Worm (Caenorhabditis elegans): ENCODE data around the gene ZK856.6.
A peak's percentile ranks its signal among the peaks of the same experiment; 100 is the strongest.

ZK856.6 gene

DNA sequence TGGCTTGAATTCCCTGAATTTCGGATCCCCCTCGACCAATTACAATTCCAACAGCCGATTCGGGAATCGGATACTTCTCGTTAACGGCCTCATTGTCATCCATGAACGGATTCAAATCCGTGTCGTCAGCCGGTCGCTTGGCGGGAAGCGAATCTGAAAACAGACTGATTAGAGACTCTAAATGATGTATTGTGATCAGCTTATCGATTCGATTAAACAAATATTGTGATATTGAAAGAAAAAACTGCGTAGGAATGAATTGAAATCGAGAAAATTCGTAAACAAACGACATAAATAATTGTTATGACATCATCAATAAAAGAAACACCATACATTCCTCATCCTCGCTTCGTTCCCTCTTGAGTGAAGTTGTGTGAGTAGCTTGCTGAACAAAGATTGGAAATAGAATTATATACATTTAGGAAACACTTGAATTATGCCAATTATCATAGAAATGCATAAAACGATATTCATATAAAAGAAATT, 39.5 kb downstream of the ZK856.6 start:
- TF ChIP-seq ama-1 (optimal IDR thresholded peaks at IDR 0.05), result peak; percentile 6
- no peak for TF ChIP-seq nhr-43 (tag; optimal IDR thresholded peaks at IDR 0.05; ENCODE audit: poor library complexity, severe bottlenecking)

DNA sequence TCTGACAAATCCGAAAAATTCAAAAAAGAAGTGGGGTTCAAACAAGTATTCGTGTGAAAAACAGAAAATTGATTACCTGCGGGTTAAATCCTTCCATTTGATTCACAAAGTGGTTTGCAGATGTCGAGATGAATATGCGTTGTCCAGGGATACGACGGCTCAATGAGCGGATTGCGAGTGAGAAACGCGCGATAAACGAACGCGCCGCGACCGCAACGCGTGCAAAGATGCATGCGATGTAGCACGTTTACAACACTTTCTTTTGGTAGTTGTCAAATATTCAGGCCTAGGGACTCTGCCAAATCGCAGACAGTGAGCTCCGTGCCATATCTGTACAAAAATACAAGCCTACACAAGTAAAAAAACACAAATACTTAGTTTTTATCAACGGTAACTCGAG, 40.2 kb downstream of the ZK856.6 start, which contains the start of gene fubl-1:
Gene fubl-1, minus strand, starts transcription at position 202 of the 400 bp plus-strand sequence.
- TF ChIP-seq lin-15B (tag; optimal IDR thresholded peaks at IDR 0.05) (peak; percentile 73), nhr-237 (tag; optimal IDR thresholded peaks at IDR 0.05) (no peak), hmg-11 (tag; optimal IDR thresholded peaks at IDR 0.05) (peak; percentile 9), nfya-1 (tag; optimal IDR thresholded peaks at IDR 0.05; ENCODE audit: insufficient read depth) (peak; percentile 50), ceh-28 (tag; optimal IDR thresholded peaks at IDR 0.05) (no peak), lin-39 (tag; optimal IDR thresholded peaks at IDR 0.05) (peak; percentile 61), elt-2 (tag; optimal IDR thresholded peaks at IDR 0.05) (peak; percentile 2), pha-4 (tag; optimal IDR thresholded peaks at IDR 0.05) (peak; percentile 6), lsy-12 (tag; optimal IDR thresholded peaks at IDR 0.05) (no peak), ama-1 (optimal IDR thresholded peaks at IDR 0.05) (peak; percentile 39)

DNA sequence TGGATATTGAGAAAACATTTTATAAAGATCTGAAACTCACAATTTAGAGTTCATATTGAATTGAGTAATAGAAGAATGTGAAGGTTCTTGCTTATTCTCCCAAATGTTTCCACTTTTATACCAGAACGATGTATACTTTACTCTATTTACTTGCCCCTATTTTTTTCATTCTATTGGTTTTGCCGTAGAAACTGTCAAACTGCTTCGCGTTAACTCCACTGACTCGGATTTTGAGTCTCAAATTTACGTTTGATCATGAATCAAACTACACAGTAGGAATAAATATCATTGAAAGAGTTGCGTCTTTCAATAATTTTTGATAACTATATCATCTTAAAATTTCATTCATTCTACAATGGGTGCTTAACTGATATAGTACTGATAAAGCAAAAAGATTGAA, 41.4 kb downstream of the ZK856.6 start, which contains the start of gene fipr-8:
Gene fipr-8, minus strand, starts transcription at position 101 of the 400 bp plus-strand sequence.
- TF ChIP-seq pqm-1 (tag; optimal IDR thresholded peaks at IDR 0.05), result no peak
- no peak for TF ChIP-seq nhr-43 (tag; optimal IDR thresholded peaks at IDR 0.05; ENCODE audit: poor library complexity, severe bottlenecking)
- no peak for TF ChIP-seq R02D3.7 (tag; optimal IDR thresholded peaks at IDR 0.05)

DNA sequence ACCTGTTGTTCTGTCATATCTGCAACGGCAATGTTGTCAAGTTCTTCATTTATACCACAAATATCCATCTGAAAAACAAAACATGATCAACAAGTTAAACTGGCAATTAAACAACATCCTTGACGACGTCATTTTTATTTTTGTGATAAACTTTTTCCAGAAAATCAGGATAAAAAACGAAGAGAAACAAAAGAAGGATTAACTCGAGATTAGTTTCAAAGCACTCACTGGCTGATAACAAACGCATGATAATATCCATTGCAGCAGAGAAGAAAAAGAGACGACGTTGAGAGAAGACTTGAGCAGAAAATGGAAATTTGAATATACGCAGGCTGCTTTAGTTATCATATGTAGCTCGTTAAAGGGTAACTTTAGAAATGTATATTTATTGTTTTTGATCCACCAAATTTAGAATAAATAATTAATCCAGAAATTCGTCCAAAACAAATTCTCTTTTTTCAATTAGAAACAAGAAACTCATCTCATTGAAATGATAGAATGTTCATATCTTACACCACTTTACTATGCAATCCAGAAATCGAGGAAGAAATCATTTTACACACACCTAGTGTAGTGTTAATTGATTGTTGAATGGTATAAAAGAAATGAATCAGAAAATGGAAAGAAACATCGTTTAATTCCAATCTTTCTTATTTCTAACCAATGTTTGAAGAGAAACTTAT, 42.8 kb downstream of the ZK856.6 start, which contains the start of the genes C12D8.21 and col-148:
Gene C12D8.21, minus strand, starts transcription at position 68 of the 683 bp plus-strand sequence.
Gene col-148, plus strand, starts transcription at position 633 of the 683 bp plus-strand sequence.
- no peak for TF ChIP-seq ztf-4 (tag; optimal IDR thresholded peaks at IDR 0.05)
- TF ChIP-seq pha-4 (tag; optimal IDR thresholded peaks at IDR 0.05), result no peak
- no peak for TF ChIP-seq ama-1 (optimal IDR thresholded peaks at IDR 0.05)
- no peak for TF ChIP-seq sea-2 (GFP tag; optimal IDR thresholded peaks at IDR 0.05)

DNA sequence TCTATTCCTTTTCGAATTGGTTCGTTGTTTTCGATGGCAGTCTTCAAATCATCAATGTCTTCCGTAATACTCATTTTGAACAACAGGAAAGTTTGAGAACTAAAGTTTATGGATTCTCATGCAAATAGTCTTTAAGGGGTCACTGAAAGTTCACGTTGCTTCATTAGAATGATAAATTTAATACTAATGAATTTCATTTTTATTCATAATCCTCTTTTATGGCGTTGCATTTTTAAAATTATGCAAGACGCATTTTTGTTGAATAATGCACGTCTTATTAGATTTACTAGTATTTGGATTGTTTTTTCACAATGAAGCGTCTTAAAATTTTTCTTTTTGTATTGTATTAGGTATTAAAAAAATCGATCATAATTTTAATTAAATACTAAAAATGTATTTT, 44.6 kb downstream of the ZK856.6 start, which contains the start of gene C12D8.9:
Gene C12D8.9, minus strand, starts transcription at position 101 of the 400 bp plus-strand sequence.
- no peak for TF ChIP-seq lsy-12 (tag; optimal IDR thresholded peaks at IDR 0.05)
- no peak for TF ChIP-seq ceh-16 (tag; optimal IDR thresholded peaks at IDR 0.05)
- TF ChIP-seq pha-4 (tag; optimal IDR thresholded peaks at IDR 0.05), result no peak
- no peak for TF ChIP-seq nhr-12 (tag; optimal IDR thresholded peaks at IDR 0.05)
- TF ChIP-seq ztf-4 (tag; optimal IDR thresholded peaks at IDR 0.05), result no peak

DNA sequence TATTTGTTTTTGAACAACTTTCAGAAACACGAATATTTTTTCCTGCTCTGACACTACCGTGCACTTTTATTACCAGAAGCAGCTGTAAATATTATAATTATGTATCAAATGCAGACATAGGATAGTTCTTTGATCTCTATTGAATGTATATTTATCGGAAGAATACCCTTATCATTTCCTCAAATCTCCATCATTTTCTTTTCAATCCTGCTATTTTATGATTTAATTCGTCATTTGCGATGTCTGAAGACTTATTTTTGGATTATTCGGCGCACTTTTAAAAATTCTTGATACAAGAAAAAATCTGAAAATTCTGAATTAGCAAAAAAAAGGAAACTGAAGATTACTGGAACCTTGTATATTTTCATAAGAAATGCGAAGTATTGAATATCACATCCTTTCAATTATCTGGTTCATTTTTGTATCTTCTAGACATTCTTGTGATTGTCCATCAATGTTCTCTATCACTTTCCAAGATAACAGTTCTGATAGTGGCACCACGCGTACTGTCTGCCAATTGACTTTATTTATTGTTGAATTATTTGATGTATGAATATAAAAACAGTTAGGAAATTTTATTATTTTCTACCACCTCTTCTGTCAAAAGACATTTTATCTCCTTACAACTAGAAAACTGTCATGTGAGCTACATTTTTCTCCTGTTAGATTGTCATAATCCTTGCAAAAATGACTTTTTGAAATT, 45.7 kb downstream of the ZK856.6 start:
- peak; percentile 68 for TF ChIP-seq elt-2 (tag; optimal IDR thresholded peaks at IDR 0.05)
- TF ChIP-seq daf-12 (tag; optimal IDR thresholded peaks at IDR 0.05), result no peak
- TF ChIP-seq pqm-1 (tag; optimal IDR thresholded peaks at IDR 0.05), result peak; percentile 2

DNA sequence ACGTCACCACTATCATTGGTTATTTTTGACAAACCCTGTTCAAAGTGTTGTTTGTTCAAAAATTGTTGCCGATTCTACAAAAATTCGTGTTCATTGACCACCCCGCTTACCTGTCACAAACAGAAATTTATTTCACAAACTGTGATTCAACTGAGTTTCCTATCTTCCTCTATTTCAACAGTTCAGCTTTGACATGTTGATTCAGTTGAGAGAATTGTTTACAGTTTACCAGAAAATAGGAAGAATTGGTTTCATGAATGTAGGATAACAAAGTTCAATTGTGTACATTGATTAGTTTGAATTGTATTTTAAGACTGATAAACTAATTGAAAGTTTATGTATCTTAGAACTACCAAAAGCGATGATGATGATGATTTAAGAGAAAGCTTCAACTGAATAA, 47.1 kb downstream of the ZK856.6 start:
- TF ChIP-seq pha-4 (tag; optimal IDR thresholded peaks at IDR 0.05) (peak; percentile 90), pqm-1 (tag; optimal IDR thresholded peaks at IDR 0.05) (peak; percentile 30), ama-1 (optimal IDR thresholded peaks at IDR 0.05) (no peak), nhr-43 (tag; optimal IDR thresholded peaks at IDR 0.05; ENCODE audit: poor library complexity, severe bottlenecking) (no peak), ceh-16 (tag; optimal IDR thresholded peaks at IDR 0.05) (no peak), elt-2 (tag; optimal IDR thresholded peaks at IDR 0.05) (peak; percentile 38), nhr-23 (tag; optimal IDR thresholded peaks at IDR 0.05) (no peak)

DNA sequence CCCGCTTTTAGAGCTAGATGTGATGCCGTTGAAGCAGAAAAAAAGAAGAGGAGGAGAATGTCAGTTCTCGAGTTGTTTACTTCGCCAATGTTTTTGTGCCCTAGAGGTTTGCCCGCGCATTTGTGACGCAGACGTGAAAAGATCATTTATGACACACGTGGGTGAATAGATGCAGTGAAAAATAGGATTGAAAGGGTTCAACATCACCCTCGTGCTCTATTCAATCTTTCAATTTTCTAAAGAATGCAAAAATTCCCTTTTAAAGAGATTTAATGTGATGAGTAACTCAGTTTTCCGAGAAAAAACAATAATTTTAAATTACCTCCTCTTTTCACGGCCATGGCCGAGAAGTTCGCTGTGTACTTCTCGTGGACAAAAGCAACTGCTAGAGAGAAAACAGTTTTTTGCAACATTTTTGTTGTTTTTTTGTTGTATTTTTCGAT, 48.0 kb downstream of the ZK856.6 start:
- TF ChIP-seq sea-2 (GFP tag; optimal IDR thresholded peaks at IDR 0.05), result no peak
- peak; percentile 57 for TF ChIP-seq fkh-10 (GFP tag; optimal IDR thresholded peaks at IDR 0.05)
- TF ChIP-seq lin-15B (tag; optimal IDR thresholded peaks at IDR 0.05), result peak; percentile 34
- no peak for TF ChIP-seq elt-1 (tag; optimal IDR thresholded peaks at IDR 0.05)
- peak; percentile 89 for TF ChIP-seq mdl-1 (tag; optimal IDR thresholded peaks at IDR 0.05)
- peak; percentile 79 for TF ChIP-seq pha-4 (tag; optimal IDR thresholded peaks at IDR 0.05)
- peak; percentile 18 for TF ChIP-seq snpc-4 (tag; optimal IDR thresholded peaks at IDR 0.05)
- no peak for TF ChIP-seq mml-1 (tag; optimal IDR thresholded peaks at IDR 0.05)
- TF ChIP-seq egl-5 (tag; optimal IDR thresholded peaks at IDR 0.05), result peak; percentile 62
- peak; percentile 94 for TF ChIP-seq lin-39 (tag; optimal IDR thresholded peaks at IDR 0.05)
- peak; percentile 66 for TF ChIP-seq nfya-1 (tag; optimal IDR thresholded peaks at IDR 0.05; ENCODE audit: insufficient read depth)

Data from whole organism, L3 larva.